Fruit fly (Drosophila melanogaster) whole organism, pupa: ENCODE measurements around the gene CG1792.

Source experiments
- CG13204 ChIP-seq: fragments of 200-800 bp; sonication (Bioruptor generic); optimal IDR thresholded peaks from 2 replicates; lab custom pipeline; 2018; ENCODE audit warnings: missing biosample characterization, mild to moderate bottlenecking, missing genetic modification characterization, moderate library complexity
- CG14655 ChIP-seq: fragments of 200-800 bp; sonication (Bioruptor generic); optimal IDR thresholded peaks from 3 replicates; lab custom pipeline; 2017; ENCODE audit warnings: mild to moderate bottlenecking, missing biosample characterization, missing genetic modification reagents, missing genetic modification characterization
- CG32121 ChIP-seq: fragments of 200-800 bp; sonication (Bioruptor generic); IDR thresholded peaks from 2 replicates; pipeline ENCODE4 v1.3.6; 2022; ENCODE audit warnings: missing biosample characterization, missing genetic modification characterization
- D1 ChIP-seq: fragments of 200-800 bp; sonication (Bioruptor generic); optimal IDR thresholded peaks from 2 replicates; lab custom pipeline; 2018; ENCODE audit warnings: missing biosample characterization, mild to moderate bottlenecking, missing genetic modification characterization, moderate library complexity
- EcR ChIP-seq: fragments of 200-800 bp; sonication (Bioruptor generic); optimal IDR thresholded peaks from 3 replicates; lab custom pipeline; 2019; ENCODE audit warnings: missing biosample characterization, missing genetic modification characterization, mild to moderate bottlenecking, moderate library complexity, missing genetic modification reagents
- Ets98B ChIP-seq: fragments of 200-800 bp; sonication (Bioruptor generic); IDR thresholded peaks from 2 replicates; pipeline ENCODE4 v1.3.6; 2022; ENCODE audit warnings: missing biosample characterization, missing genetic modification characterization
- Pif1A ChIP-seq: fragments of 200-800 bp; sonication (Bioruptor generic); optimal IDR thresholded peaks from 3 replicates; lab custom pipeline; 2016; ENCODE audit warnings: missing biosample characterization, missing genetic modification characterization
- Pif1B ChIP-seq: fragments of 200-800 bp; sonication (Bioruptor generic); optimal IDR thresholded peaks from 3 replicates; lab custom pipeline; 2016; ENCODE audit warnings: missing biosample characterization, missing genetic modification characterization
- gl ChIP-seq: fragments of 200-800 bp; sonication (Bioruptor generic); optimal IDR thresholded peaks from 2 replicates; lab custom pipeline; 2018; ENCODE audit warnings: missing biosample characterization, mild to moderate bottlenecking, missing genetic modification characterization

- no peak for TF ChIP-seq CG14655 (GFP tag; lab: Kevin White, UChicago)
- no peak for TF ChIP-seq EcR (GFP tag; lab: Kevin White, UChicago)
- no peak for TF ChIP-seq D1 (tag; lab: Kevin White, UChicago)
- TF ChIP-seq Pif1B (GFP tag; lab: Kevin White, UChicago), result no peak
- TF ChIP-seq CG13204 (GFP tag; lab: Kevin White, UChicago), result no peak
- peak; percentile 61; the same call in 1 of the 2 replicates for TF ChIP-seq CG32121 (GFP tag; lab: Robert Waterston, UW)
- peak; percentile 75 for TF ChIP-seq Ets98B
- no peak for TF ChIP-seq Pif1A
- no peak for TF ChIP-seq gl (tag; lab: Kevin White, UChicago)
These were observed 23.7 kb upstream of the CG1792 start, which contains the start of gene CG1774 for dm6 chr3R:31592256-31592879.
